Fruit fly (Drosophila melanogaster): Measurements from ENCODE around the gene pigs.

dm6 chrX:6571234-6571915, 28.5 kb upstream of the pigs start:
- peak; percentile 97 for TF ChIP-seq CG14655 (GFP tag; optimal IDR thresholded peaks at IDR 0.05)
- TF ChIP-seq EcR (GFP tag; optimal IDR thresholded peaks at IDR 0.05), result no peak
- TF ChIP-seq CG32121 (GFP tag; IDR thresholded peaks at IDR 0.05), result peak; percentile 87
- TF ChIP-seq D1 (tag; optimal IDR thresholded peaks at IDR 0.05), result peak; percentile 11
- peak; percentile 53 for TF ChIP-seq rn (GFP tag; IDR thresholded peaks at IDR 0.05)
- peak; percentile 75 for TF ChIP-seq CG17806 (tag; optimal IDR thresholded peaks at IDR 0.05)
- peak; percentile 48 for TF ChIP-seq gl (tag; optimal IDR thresholded peaks at IDR 0.05)
